Worm (Caenorhabditis elegans) whole organism, L4/young adult: ENCODE measurements around the gene Y32H12A.1.

ENCODE experiments used
- W03F9.2 ChIP-seq: fragments of 150-350 bp; optimal IDR thresholded peaks from 2 replicates; lab custom pipeline; 2014; ENCODE audit warnings: missing biosample characterization, missing genetic modification characterization
- dao-5 ChIP-seq: sonication (generic microtip); optimal IDR thresholded peaks from 2 replicates; lab custom pipeline; 2016; ENCODE audit warnings: missing genotype, missing genetic modification characterization, moderate library complexity, missing compliant biosample characterization
- him-1 ChIP-seq: sonication (generic microtip); optimal IDR thresholded peaks from 2 replicates; lab custom pipeline; 2016; ENCODE audit warnings: missing genotype, missing genetic modification reagents, missing genetic modification characterization, missing compliant biosample characterization

Gene Y32H12A.1

DNA sequence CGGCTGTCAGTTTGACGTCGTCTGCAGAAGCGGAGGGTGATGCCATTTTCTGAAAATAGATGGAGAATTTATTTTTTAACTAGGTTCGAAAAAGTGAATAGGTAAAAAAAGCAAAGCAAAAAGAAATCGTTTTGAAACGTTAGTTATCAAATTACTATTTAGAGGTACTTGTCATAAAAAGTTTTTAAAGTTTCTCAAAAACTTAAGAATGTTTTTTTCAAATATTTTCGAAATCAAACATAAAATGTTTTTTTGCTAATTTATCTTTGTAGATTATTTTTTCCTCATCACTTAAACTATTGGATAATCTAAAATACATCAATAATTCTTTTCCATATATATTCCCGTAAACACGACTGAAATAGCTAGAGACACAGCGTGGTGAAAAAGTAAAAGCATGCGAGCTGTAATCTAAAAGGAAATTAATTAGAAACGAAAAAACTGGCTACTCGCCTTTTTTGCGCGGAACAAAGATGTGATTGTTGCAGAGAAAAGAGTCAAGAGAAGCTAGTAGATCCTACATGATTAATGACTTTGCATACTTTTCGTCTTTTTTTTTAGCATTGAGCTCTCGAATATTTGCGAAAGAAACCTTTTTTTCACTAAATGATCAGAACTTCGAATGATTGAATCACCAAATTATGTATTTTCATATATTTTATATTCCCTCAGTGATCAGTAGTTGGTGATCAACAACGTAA lies 9.4 kb downstream of the Y32H12A.1 start, which contains the start of gene szy-2:
Gene szy-2 (minus strand): TSS at position 51 of the 701 bp plus-strand sequence.
- TF ChIP-seq dao-5 (tag; lab: Kevin White, UChicago) = no peak
- no peak for TF ChIP-seq W03F9.2 (tag; lab: Kevin White, UChicago)
- no peak for TF ChIP-seq him-1 (tag; lab: Kevin White, UChicago)

DNA sequence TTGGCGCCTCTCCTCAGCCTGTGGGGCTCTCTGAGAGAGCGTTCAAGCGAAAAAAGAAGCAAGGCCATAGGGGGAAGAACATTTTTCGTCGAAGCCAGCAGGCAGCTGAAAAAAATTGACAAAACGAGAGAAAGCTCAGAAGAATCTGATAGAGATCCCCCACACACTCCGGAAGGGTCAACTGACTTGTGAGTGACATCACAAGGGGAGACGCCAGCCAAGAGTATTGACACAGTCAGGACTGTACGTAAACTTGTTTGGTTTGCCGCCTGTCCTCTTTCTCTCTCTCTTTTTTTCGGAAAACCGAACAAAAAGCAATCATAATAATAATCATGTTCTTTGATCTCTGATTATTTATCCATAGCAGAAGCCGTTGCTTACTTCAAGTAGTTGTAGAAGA lies 10.9 kb downstream of the Y32H12A.1 start:
- TF ChIP-seq W03F9.2 (tag; lab: Kevin White, UChicago) (no peak), him-1 (tag; lab: Kevin White, UChicago) (no peak), dao-5 (tag; lab: Kevin White, UChicago) (no peak)

DNA sequence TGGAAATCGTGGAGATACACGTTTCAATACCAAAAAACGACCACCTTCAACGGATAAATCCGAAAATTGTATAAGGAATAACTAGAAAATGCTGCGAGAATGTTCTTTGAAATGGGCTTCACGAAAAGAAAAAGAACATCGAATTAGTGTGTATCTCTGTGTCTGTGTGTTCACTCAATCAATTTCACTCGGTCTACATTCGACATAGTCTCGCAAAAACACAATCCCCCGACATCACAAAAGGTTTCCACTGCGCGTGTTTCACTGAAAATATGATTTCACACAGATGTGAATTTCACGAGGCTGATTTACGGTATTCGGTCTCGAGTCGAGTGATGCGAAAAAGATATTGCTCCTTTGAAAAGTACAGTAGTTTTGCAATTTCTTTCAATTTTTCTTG lies 11.7 kb downstream of the Y32H12A.1 start:
- TF ChIP-seq dao-5 (tag; lab: Kevin White, UChicago) = no peak
- TF ChIP-seq W03F9.2 (tag; lab: Kevin White, UChicago) = no peak
- TF ChIP-seq him-1 (tag; lab: Kevin White, UChicago) = no peak

DNA sequence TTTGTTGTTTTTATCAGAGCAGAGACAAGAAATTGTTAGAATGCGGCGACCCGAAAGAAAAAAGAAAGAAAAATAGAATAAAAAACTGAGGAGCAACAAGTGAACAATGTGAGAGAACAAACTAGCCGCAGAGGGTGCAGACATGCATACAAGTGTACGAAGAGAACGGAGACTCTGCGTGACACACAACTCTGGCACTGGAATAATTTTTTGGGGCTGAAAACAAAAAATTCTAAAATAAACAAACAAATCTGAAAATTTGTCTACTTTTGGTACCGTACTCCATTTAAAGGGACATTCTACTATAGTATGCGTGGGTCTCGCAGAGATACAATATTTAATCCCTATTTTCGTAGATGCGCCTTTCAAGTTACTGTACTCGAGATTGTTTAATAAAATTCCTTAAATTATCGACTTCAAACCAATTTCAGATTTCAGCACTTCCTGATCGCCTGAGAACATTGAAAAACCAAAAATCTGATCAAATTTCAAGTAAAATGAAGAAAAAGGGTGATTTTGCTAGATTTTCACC lies 13.1 kb downstream of the Y32H12A.1 start:
- TF ChIP-seq him-1 (tag; lab: Kevin White, UChicago) (no peak), dao-5 (tag; lab: Kevin White, UChicago) (no peak), W03F9.2 (tag; lab: Kevin White, UChicago) (no peak)

DNA sequence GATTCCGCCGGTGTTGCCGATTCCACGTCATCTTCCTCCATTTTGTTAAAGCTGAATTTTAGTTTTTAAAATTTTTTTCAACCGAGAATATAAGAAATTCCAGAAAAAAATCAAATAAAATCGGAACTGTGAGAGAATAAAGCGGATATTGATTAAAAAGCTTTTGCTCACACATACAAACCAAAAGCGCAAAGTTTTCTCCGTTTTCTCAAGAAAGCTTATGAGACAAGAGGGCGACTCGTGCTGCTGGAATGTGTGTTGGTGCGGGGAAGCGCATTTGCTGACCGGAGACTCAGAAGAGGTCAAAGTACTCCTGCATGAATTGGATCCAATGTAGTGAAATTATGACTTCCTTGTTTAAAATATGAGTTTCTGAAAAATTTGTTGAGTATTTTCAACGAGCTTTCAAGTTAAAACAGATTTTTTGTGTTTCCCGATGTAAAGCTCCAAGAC lies 17.9 kb downstream of the Y32H12A.1 start, which contains the start of gene paqr-2:
Gene paqr-2 (minus strand): TSS at position 51 of the 453 bp plus-strand sequence.
- TF ChIP-seq him-1 (tag; lab: Kevin White, UChicago) (no peak), W03F9.2 (tag; lab: Kevin White, UChicago) (no peak), dao-5 (tag; lab: Kevin White, UChicago) (no peak)

DNA sequence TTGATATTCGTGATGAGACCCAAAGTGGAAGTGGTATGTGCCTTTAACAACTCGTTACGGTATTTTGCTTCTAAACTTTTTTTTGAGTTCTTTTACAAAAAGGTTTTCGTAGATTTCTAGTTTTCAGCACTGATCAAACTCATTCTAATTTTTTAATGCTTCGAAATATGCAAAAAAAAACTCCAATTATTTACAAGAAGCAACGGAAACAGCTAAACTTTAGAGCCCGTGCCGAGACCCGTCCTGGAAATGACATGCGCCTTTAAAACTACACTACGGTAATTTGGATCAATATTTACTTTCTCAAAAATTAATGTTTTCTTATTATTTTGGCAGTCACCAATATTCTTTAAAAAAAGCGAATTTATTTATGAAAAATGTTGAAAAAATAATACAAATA lies 18.5 kb downstream of the Y32H12A.1 start:
- TF ChIP-seq him-1 (tag; lab: Kevin White, UChicago) = no peak
- TF ChIP-seq dao-5 (tag; lab: Kevin White, UChicago) = no peak
- no peak for TF ChIP-seq W03F9.2 (tag; lab: Kevin White, UChicago)

DNA sequence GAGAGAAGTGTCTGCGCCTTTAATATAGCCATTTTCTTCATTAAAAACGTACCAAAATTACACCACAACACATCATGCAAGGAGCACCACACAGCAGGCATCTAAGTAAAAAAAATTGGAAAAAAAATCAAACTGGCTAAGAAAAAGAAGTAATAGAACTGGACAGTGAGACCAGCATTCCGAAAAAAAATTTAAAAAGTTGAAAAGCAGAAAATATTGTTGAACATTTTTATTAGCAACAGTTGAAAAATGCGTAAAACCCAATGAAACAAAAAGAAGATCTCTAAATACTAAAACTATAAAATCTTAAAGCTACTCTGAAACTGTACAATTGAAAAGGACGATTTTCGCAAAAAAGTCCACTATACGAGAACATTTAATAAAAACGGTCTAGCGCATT lies 20.1 kb downstream of the Y32H12A.1 start, which contains the start of gene Y32H12A.6:
Gene Y32H12A.6 (minus strand): TSS at position 101 of the 400 bp plus-strand sequence.
- TF ChIP-seq him-1 (tag; lab: Kevin White, UChicago) (no peak), W03F9.2 (tag; lab: Kevin White, UChicago) (no peak), dao-5 (tag; lab: Kevin White, UChicago) (no peak)

DNA sequence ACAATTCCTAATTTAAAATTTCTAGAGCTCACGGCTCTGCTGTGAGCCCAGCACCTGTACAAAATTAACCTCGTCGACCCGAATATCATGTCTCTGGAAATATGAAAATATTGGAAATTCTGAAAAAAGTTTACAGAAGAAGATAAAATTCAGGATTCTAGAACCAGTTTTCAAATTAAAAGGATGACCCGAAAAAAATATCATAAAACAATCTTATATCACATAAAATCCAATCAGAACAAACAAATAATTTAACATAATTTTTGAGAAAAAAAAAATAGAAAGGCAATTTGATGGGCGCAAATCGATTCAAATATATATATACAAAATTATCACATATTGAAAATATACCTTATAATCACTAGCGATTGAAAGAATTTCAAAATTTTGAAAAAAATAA lies 23.3 kb downstream of the Y32H12A.1 start, which contains the start of gene Y32H12A.7:
Gene Y32H12A.7 (minus strand): TSS at position 101 of the 400 bp plus-strand sequence.
- TF ChIP-seq him-1 (tag; lab: Kevin White, UChicago) (no peak), dao-5 (tag; lab: Kevin White, UChicago) (no peak), W03F9.2 (tag; lab: Kevin White, UChicago) (no peak)

DNA sequence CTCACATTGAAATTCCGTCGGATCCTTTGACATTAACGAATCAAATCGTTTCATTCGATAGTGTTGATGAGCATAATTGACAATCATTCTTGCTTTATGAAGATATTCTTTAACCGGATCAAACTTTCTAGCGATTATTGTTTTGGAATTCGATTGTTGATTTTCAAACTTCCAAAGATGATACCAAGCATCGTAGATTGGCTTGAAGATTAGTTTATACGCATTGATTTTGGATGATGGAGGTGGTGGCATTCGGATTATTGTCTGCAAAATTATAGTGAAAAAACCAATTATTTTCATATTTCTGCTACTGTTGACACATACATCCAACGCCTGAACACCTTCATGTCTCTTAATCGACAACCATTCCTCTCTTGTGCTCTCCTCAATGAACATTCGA lies 26.1 kb downstream of the Y32H12A.1 start:
- TF ChIP-seq dao-5 (tag; lab: Kevin White, UChicago) = no peak

DNA sequence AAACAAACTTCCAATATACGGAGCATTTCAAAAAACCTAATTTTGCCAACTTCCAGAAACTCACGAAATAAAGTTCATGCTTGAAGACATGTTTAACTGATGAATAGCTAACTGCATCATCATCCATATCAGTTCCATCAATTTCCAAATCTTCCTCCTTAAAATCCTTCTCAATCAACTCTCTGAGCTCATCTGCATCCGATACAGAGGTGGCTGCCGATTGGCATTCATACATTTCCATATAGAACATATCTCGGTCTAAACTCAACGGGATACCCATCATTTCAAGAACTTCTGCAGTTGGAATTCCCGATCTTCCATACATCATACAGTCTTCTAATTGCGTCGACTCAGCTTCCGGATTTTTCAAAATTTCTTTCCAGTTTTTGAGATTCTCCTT lies 27.4 kb downstream of the Y32H12A.1 start:
- TF ChIP-seq him-1 (tag; lab: Kevin White, UChicago) (no peak), dao-5 (tag; lab: Kevin White, UChicago) (no peak), W03F9.2 (tag; lab: Kevin White, UChicago) (no peak)

DNA sequence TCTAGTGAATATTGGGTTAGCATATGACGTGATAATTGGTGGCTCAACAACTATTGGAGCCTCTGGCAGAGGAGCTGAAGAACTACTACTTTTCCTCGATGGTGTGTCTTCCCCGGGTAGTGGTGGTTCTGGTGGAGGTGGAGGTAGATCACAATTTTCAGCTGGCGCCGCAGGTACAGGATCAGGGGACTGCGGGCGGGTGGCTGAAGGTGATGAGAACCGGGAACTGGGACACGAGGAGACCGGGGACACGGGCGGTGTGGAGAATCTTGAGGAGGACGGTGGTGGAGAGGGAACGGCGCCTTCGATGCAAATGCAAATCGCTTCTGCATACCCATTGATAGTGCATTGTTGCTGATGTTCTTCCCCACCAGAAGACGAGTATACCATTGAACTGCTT lies 33.7 kb downstream of the Y32H12A.1 start:
- no peak for TF ChIP-seq W03F9.2 (tag; lab: Kevin White, UChicago)

DNA sequence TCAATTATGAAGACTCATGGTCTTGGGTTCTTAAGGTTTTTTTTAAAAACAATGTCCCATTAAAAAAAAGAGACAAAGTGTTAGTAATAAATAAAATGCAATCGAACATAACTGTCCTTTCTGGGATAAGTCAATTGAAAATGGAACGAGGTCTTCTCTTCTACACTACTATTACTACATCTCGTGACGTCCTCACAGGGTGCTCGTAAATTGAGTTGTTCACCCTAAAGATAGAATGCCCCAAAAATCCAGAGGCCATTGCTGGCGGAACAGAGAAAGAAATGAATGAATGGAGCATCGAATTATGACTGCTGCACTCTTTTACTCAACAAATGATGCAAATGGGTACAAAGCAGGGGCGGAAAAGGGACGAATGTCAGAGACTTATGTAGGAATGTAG lies 40.4 kb downstream of the Y32H12A.1 start:
- TF ChIP-seq dao-5 (tag; lab: Kevin White, UChicago) (no peak), him-1 (tag; lab: Kevin White, UChicago) (no peak), W03F9.2 (tag; lab: Kevin White, UChicago) (no peak)

DNA sequence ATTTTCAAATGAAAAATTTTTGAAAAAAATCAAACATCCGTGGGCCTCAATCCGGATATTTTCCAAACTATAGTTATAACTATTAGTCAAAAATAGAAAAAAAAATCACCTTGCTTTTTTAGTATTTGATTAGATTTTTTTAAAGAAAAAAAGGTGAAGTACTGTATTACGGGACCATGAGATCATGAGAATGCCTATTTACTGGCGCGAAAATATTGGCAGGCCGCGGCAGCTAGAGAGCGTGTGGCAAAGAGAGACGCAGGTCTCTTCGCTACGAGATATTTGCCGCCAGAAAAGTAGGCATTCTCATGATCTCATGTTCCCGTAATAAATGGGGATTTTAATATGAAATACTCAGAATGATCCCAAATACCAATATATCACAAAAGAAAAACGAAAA lies 43.0 kb downstream of the Y32H12A.1 start:
- no peak for TF ChIP-seq him-1 (tag; lab: Kevin White, UChicago)
- TF ChIP-seq W03F9.2 (tag; lab: Kevin White, UChicago) = no peak
- TF ChIP-seq dao-5 (tag; lab: Kevin White, UChicago) = no peak

DNA sequence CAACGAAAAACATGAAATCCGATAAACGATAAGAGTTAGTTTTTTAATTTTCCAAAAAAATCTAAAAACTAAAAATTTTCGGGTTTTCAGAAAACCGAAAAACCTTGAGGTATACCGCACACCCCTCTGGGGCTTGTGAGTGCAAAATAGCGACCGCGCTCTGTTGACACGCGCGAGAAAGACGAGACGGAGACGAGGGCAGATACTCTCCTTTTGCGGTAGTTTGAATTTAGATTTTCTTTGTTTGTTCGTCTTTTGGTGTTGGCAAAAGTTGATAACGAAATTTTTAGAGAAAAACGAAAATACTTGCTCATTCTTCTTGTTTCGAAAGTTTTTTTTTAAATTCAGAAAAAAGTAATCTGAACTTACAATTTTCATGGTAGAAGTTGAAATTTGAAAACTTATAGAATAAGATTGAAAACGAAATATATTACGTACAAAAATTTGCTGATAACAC lies 43.6 kb downstream of the Y32H12A.1 start, which contains the start of the genes W03A5.2 and Y32H12A.8:
Gene W03A5.2 (plus strand): TSS at position 407 of the 457 bp plus-strand sequence.
Gene Y32H12A.8 (minus strand): TSS at position 410 of the 457 bp plus-strand sequence.
- TF ChIP-seq dao-5 (tag; lab: Kevin White, UChicago) = no peak
- TF ChIP-seq him-1 (tag; lab: Kevin White, UChicago) = no peak
- no peak for TF ChIP-seq W03F9.2 (tag; lab: Kevin White, UChicago)
